Worm (Caenorhabditis elegans): ENCODE results near the gene Y38H6C.13.

ce11 chrV:20551096-20551495 is 23.5 kb downstream of the Y38H6C.13 start, which contains the start of gene Y38H6C.20:
- no peak for TF ChIP-seq zag-1 (tag; optimal IDR thresholded peaks at IDR 0.05)
- TF ChIP-seq Y5F2A.4 (GFP tag; optimal IDR thresholded peaks at IDR 0.05): no peak
- no peak for TF ChIP-seq pha-4 (GFP tag; IDR thresholded peaks at IDR 0.05)
- no peak for TF ChIP-seq pha-4 (tag; optimal IDR thresholded peaks at IDR 0.05)
- TF ChIP-seq F10B5.3 (tag; optimal IDR thresholded peaks at IDR 0.05): no peak
- TF ChIP-seq unc-130 (GFP tag; optimal IDR thresholded peaks at IDR 0.05): no peak
- TF ChIP-seq unc-62 (GFP tag; optimal IDR thresholded peaks at IDR 0.05 in 1 of 2): peak in 1 of 2 experiments; percentile 18
- TF ChIP-seq unc-62 (tag; optimal IDR thresholded peaks at IDR 0.05): no peak
- no peak for TF ChIP-seq aha-1 (tag)
- TF ChIP-seq dmd-8 (GFP tag; IDR thresholded peaks at IDR 0.05): no peak
- no peak for TF ChIP-seq ceh-32 (tag; optimal IDR thresholded peaks at IDR 0.05; ENCODE audit: poor library complexity)
- no peak for TF ChIP-seq aly-2 (tag; optimal IDR thresholded peaks at IDR 0.05)
- no peak for TF ChIP-seq nhr-76 (tag; optimal IDR thresholded peaks at IDR 0.05)
- TF ChIP-seq pqm-1 (tag; optimal IDR thresholded peaks at IDR 0.05): no peak

Data from whole organism, L4 larva.